Worm (Caenorhabditis elegans): ENCODE data around the gene srd-10.

Gene srd-10

DNA sequence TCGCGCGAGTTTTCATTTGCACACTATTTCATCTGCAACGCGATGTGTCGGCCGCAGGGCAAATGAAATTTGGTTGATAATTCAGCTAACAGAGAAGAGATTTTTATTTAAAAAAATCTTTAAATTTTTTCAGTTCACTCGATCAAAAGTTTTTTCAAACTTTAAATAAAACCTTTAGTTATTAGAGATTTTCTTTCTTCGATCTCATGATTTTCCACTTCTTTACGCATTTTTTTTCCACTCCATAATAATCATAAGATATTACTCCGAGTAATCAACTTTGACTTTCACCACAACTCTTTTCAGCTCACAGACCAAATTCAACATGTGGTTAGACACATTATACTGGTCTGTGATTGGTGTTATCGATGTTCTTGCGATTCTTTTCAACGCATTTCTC is at the start of gene srd-10:
Gene srd-10, plus strand, starts transcription at position 301 of the 400 bp plus-strand sequence.
- no peak for TF ChIP-seq tra-4 (tag; optimal IDR thresholded peaks at IDR 0.05)
- TF ChIP-seq ama-1 (optimal IDR thresholded peaks at IDR 0.05), result no peak
- TF ChIP-seq hmg-4 (GFP tag; optimal IDR thresholded peaks at IDR 0.05), result no peak
- no peak for TF ChIP-seq ceh-13 (GFP tag; optimal IDR thresholded peaks at IDR 0.05)
- TF ChIP-seq ets-7 (tag; optimal IDR thresholded peaks at IDR 0.05), result no peak
- no peak for TF ChIP-seq aly-1 (tag; optimal IDR thresholded peaks at IDR 0.05)
- no peak for TF ChIP-seq flt-1 (GFP tag; IDR thresholded peaks at IDR 0.05)
- no peak for TF ChIP-seq scrt-1 (GFP tag; IDR thresholded peaks at IDR 0.05)
- TF ChIP-seq pes-1 (GFP tag; IDR thresholded peaks at IDR 0.05), result no peak
- TF ChIP-seq hnd-1 (tag; optimal IDR thresholded peaks at IDR 0.05), result no peak
- no peak for TF ChIP-seq ceh-36 (tag; optimal IDR thresholded peaks at IDR 0.05)
- no peak for TF ChIP-seq sea-1 (GFP tag; conservative IDR thresholded peaks at IDR 0.05)
- no peak for TF ChIP-seq tbx-11 (GFP tag; IDR thresholded peaks at IDR 0.05)
- no peak for TF ChIP-seq F13C5.2 (tag; optimal IDR thresholded peaks at IDR 0.05)
- TF ChIP-seq B0310.2 (tag; optimal IDR thresholded peaks at IDR 0.05), result no peak
- TF ChIP-seq hmbx-1 (tag; optimal IDR thresholded peaks at IDR 0.05), result no peak

DNA sequence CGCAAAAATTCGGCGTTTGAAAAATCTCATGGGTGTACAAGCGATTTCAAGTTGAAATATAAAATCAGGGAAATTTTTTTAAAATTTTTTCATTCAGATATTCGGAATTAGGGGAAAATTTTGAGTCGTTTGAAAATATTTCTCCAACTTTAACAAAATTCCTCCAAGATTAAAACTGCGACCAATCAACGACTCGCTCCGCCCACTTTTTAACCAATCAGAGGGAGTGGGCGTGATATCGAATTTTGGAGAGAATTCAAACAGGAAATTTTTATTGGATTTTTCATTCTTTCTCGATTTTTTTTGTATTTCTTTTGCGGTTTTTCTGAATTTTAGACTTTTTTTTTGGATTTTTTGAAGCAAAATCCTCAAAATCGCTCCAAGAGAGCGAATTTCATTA is 49.6 kb upstream of the srd-10 start:
- TF ChIP-seq hmg-4 (GFP tag; optimal IDR thresholded peaks at IDR 0.05), result no peak
- TF ChIP-seq sea-1 (GFP tag; conservative IDR thresholded peaks at IDR 0.05), result no peak
- no peak for TF ChIP-seq ceh-13 (GFP tag; optimal IDR thresholded peaks at IDR 0.05)
- TF ChIP-seq ets-7 (tag; optimal IDR thresholded peaks at IDR 0.05), result no peak
- no peak for TF ChIP-seq ama-1 (optimal IDR thresholded peaks at IDR 0.05)
- TF ChIP-seq aly-1 (tag; optimal IDR thresholded peaks at IDR 0.05), result no peak
- TF ChIP-seq hnd-1 (tag; optimal IDR thresholded peaks at IDR 0.05), result no peak
- TF ChIP-seq tbx-11 (GFP tag; IDR thresholded peaks at IDR 0.05), result no peak

DNA sequence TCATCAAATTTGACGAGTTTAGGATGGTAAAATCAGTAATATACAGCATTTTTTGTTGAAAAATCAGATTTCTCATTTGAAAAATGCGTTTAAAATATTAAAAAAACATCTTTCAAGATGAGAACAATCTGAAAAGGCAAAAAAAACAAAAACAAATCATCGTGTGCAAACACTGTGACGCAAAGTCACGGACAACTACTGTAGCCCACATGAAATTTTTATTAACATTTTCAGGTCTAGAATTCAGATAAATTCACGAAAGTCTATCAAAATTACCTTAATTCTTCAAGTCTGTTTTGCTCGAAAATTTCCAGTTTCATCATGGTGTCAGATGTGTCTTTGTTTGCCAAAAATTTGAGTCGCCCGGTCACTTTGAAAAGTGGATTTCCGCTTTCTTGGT is 35.9 kb upstream of the srd-10 start:
- TF ChIP-seq ama-1 (optimal IDR thresholded peaks at IDR 0.05) (no peak), tbx-11 (GFP tag; IDR thresholded peaks at IDR 0.05) (no peak), ets-7 (tag; optimal IDR thresholded peaks at IDR 0.05) (no peak), tra-4 (tag; optimal IDR thresholded peaks at IDR 0.05) (no peak), ceh-36 (tag; optimal IDR thresholded peaks at IDR 0.05) (no peak), aly-1 (tag; optimal IDR thresholded peaks at IDR 0.05) (no peak), scrt-1 (GFP tag; IDR thresholded peaks at IDR 0.05) (no peak), ceh-13 (GFP tag; optimal IDR thresholded peaks at IDR 0.05) (no peak), hmg-4 (GFP tag; optimal IDR thresholded peaks at IDR 0.05) (no peak), tbx-37 (GFP tag; conservative IDR thresholded peaks at IDR 0.05) (no peak), hnd-1 (tag; optimal IDR thresholded peaks at IDR 0.05) (no peak), B0310.2 (tag; optimal IDR thresholded peaks at IDR 0.05) (no peak), flt-1 (GFP tag; IDR thresholded peaks at IDR 0.05) (no peak)

DNA sequence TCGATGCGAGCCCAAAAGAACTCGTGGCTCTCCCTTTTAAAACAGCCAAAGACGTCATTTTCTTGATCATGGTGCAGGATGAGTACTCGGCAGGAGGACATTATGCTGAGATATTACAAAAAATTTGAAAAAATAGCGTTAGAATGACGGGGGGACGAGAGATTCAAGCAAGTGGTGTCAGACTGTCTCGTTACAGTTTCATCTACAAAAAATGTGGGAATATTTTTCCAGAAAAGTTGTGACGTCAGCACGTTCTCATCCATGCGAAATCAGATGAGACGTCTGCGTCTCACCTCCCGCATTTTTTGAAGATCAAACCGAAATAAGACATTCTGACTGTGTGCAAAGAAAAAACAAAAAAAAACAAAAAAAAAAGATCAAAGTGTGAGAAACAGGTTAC is 34.7 kb upstream of the srd-10 start, which contains the start of gene rsd-2:
Gene rsd-2, minus strand, starts transcription at position 101 of the 400 bp plus-strand sequence.
- TF ChIP-seq tbx-37 (GFP tag; conservative IDR thresholded peaks at IDR 0.05) (no peak), hnd-1 (tag; optimal IDR thresholded peaks at IDR 0.05) (no peak), ceh-36 (tag; optimal IDR thresholded peaks at IDR 0.05) (no peak), tra-4 (tag; optimal IDR thresholded peaks at IDR 0.05) (no peak), B0310.2 (tag; optimal IDR thresholded peaks at IDR 0.05) (no peak), tbx-11 (GFP tag; IDR thresholded peaks at IDR 0.05) (no peak), flt-1 (GFP tag; IDR thresholded peaks at IDR 0.05) (no peak), ama-1 (optimal IDR thresholded peaks at IDR 0.05) (no peak), F13C5.2 (tag; optimal IDR thresholded peaks at IDR 0.05) (no peak)

DNA sequence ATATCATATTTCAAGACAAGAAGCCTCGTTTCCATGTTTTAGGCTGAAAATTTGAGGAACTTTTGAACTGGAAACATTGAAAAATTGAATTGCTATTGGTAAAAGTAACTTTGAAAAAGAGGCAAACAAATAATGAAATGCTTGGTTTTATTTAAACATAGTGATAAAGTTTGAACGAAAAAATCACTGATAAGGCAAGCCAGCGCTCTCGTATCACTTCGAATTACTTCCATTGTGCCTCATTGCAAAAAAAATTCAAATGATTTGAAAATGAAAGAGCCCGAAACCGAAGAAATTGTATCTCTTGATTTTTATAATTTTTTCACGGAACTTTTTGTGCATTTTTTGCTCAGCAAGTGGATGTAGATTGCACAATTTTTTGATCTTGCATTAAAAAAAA is 26.6 kb upstream of the srd-10 start, which contains the start of gene F52G2.3:
Gene F52G2.3, minus strand, starts transcription at position 43 of the 400 bp plus-strand sequence.
- TF ChIP-seq aly-1 (tag; optimal IDR thresholded peaks at IDR 0.05) (no peak), tbx-37 (GFP tag; conservative IDR thresholded peaks at IDR 0.05) (no peak), ama-1 (optimal IDR thresholded peaks at IDR 0.05) (no peak), hnd-1 (tag; optimal IDR thresholded peaks at IDR 0.05) (no peak), F13C5.2 (tag; optimal IDR thresholded peaks at IDR 0.05) (no peak), sea-1 (GFP tag; conservative IDR thresholded peaks at IDR 0.05) (no peak), tra-4 (tag; optimal IDR thresholded peaks at IDR 0.05) (no peak), ceh-13 (GFP tag; optimal IDR thresholded peaks at IDR 0.05) (no peak), flt-1 (GFP tag; IDR thresholded peaks at IDR 0.05) (no peak), ceh-36 (tag; optimal IDR thresholded peaks at IDR 0.05) (no peak), ets-7 (tag; optimal IDR thresholded peaks at IDR 0.05) (no peak), scrt-1 (GFP tag; IDR thresholded peaks at IDR 0.05) (no peak), hmbx-1 (tag; optimal IDR thresholded peaks at IDR 0.05) (no peak), tbx-11 (GFP tag; IDR thresholded peaks at IDR 0.05) (no peak), pes-1 (GFP tag; IDR thresholded peaks at IDR 0.05) (no peak), B0310.2 (tag; optimal IDR thresholded peaks at IDR 0.05) (no peak), hmg-4 (GFP tag; optimal IDR thresholded peaks at IDR 0.05) (no peak)

DNA sequence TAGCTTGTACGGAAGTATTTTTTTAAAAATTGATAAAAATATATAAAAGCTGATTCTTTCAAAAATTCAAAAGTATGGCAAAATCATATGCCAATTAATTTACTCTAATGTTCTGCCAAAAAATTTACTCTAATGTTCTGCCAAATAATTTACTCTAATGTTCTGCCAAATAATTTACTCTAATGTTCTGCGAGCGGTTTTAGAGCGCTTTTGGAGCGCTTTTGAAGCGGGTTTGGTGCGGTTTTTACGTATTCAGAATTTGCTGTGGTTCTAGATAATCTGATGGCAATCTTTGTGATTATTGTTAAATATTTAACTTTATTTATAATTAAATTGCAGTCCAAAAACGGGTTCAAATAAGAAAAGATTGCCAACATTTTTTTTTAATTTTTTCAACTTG is 25.5 kb upstream of the srd-10 start:
- TF ChIP-seq B0310.2 (tag; optimal IDR thresholded peaks at IDR 0.05) (no peak), ets-7 (tag; optimal IDR thresholded peaks at IDR 0.05) (no peak), flt-1 (GFP tag; IDR thresholded peaks at IDR 0.05) (no peak), ama-1 (optimal IDR thresholded peaks at IDR 0.05) (no peak), tra-4 (tag; optimal IDR thresholded peaks at IDR 0.05) (no peak), tbx-37 (GFP tag; conservative IDR thresholded peaks at IDR 0.05) (no peak), hmbx-1 (tag; optimal IDR thresholded peaks at IDR 0.05) (peak; percentile 21), F13C5.2 (tag; optimal IDR thresholded peaks at IDR 0.05) (peak; percentile 30), hnd-1 (tag; optimal IDR thresholded peaks at IDR 0.05) (no peak), hmg-4 (GFP tag; optimal IDR thresholded peaks at IDR 0.05) (no peak), pes-1 (GFP tag; IDR thresholded peaks at IDR 0.05) (no peak), sea-1 (GFP tag; conservative IDR thresholded peaks at IDR 0.05) (no peak), ceh-36 (tag; optimal IDR thresholded peaks at IDR 0.05) (no peak)

DNA sequence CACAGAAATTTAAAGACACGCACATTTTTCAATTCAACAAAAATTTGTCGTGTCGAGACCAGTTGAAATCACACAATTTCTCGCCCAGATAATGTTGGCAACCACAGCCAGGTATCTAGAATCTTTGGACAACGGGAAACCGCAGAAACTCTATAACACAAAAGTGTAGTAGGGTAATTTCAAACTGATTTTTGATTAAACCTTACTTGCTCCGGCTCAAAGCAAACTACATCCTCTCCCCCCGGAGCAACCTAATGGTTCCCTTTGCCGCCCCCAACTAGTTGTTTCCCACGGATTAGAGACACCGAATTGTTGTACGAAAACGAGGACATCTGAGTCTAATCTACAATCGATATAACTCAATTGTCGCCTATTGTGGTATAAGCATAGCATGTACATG is 20.5 kb upstream of the srd-10 start:
- TF ChIP-seq B0310.2 (tag; optimal IDR thresholded peaks at IDR 0.05), result no peak
- TF ChIP-seq scrt-1 (GFP tag; IDR thresholded peaks at IDR 0.05), result no peak
- TF ChIP-seq flt-1 (GFP tag; IDR thresholded peaks at IDR 0.05), result no peak
- TF ChIP-seq tbx-11 (GFP tag; IDR thresholded peaks at IDR 0.05), result no peak
- no peak for TF ChIP-seq aly-1 (tag; optimal IDR thresholded peaks at IDR 0.05)
- TF ChIP-seq tra-4 (tag; optimal IDR thresholded peaks at IDR 0.05), result no peak
- TF ChIP-seq hnd-1 (tag; optimal IDR thresholded peaks at IDR 0.05), result no peak
- TF ChIP-seq ets-7 (tag; optimal IDR thresholded peaks at IDR 0.05), result no peak

Data from whole organism, early embryonic.